Worm (Caenorhabditis elegans): Measurements from ENCODE around the gene F20D6.9.

F20D6.9 gene

DNA sequence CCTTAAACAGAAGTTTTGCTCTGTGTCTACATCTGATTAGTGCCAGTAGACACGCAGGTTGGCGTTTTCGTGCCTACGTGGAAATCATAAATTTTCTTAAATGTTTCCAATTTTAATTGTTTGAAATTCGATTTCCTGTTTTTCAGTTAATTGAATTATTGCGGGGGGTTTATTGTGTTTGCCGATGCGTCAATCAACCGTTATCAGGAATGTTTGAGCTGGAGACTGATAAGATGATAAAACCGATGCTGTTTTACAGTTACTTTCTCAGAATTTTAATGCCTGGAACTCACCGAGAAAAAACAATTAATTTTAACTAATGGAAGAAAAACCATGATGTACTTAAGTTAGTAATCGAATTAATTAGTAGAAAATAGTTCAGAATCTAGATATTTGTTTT is 39.9 kb upstream of the F20D6.9 start:
- TF ChIP-seq hmbx-1 (tag; optimal IDR thresholded peaks at IDR 0.05) (no peak), ceh-36 (tag; optimal IDR thresholded peaks at IDR 0.05) (no peak)

DNA sequence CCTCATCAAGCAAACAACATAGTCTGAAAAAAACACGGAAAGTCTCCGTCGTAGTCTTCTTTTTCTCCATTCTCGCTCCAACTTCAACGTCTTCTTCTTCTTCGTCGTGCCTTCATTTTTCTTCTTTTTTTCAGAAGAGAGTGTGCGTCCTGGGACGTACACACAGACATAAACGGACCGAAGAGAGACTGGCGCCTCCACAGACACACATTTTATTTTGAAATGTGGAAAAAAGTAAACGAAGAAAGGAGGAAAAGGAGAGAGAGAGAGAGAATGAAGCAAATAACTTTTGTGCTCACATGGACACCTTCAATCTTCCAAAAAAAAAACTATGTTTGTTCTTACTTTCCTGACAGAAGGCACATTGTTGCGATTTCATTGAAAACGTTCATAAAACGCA is 37.9 kb upstream of the F20D6.9 start:
- TF ChIP-seq F13C5.2 (tag; optimal IDR thresholded peaks at IDR 0.05) = no peak
- TF ChIP-seq tra-4 (tag; optimal IDR thresholded peaks at IDR 0.05) = no peak
- TF ChIP-seq ama-1 (optimal IDR thresholded peaks at IDR 0.05) = no peak
- no peak for TF ChIP-seq aly-1 (tag; optimal IDR thresholded peaks at IDR 0.05)
- TF ChIP-seq tbx-37 (GFP tag; conservative IDR thresholded peaks at IDR 0.05) = no peak
- TF ChIP-seq hmbx-1 (tag; optimal IDR thresholded peaks at IDR 0.05) = no peak

DNA sequence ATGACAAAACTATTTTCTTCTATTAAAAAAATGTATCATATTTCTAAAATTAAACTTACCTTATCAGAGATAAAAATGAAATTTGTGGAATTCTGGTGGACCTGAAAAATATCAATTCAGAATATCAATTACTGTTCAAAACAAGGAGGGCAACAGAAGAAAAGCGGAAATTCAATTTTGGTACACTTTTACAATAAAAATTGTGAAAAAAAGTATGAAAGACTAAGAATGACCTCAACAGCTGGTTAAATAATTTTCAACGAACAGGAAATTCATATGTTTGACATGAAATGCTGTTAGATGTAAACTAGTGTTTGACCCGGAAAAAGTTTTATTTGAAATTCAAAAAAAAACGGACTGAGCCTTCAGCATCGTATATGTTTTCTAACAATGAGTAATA is 36.6 kb upstream of the F20D6.9 start, which contains the start of gene K07C11.7:
TSS of gene K07C11.7 (minus strand) at position 101 of the 400 bp plus-strand sequence.
- TF ChIP-seq tbx-37 (GFP tag; conservative IDR thresholded peaks at IDR 0.05) (no peak), ceh-36 (tag; optimal IDR thresholded peaks at IDR 0.05) (no peak), scrt-1 (GFP tag; IDR thresholded peaks at IDR 0.05) (no peak), sea-1 (GFP tag; conservative IDR thresholded peaks at IDR 0.05) (no peak), tbx-11 (GFP tag; IDR thresholded peaks at IDR 0.05) (no peak), hmbx-1 (tag; optimal IDR thresholded peaks at IDR 0.05) (no peak), flt-1 (GFP tag; IDR thresholded peaks at IDR 0.05) (no peak), ceh-13 (GFP tag; optimal IDR thresholded peaks at IDR 0.05) (no peak), F13C5.2 (tag; optimal IDR thresholded peaks at IDR 0.05) (no peak), hmg-4 (GFP tag; optimal IDR thresholded peaks at IDR 0.05) (no peak), pes-1 (GFP tag; IDR thresholded peaks at IDR 0.05) (no peak)

DNA sequence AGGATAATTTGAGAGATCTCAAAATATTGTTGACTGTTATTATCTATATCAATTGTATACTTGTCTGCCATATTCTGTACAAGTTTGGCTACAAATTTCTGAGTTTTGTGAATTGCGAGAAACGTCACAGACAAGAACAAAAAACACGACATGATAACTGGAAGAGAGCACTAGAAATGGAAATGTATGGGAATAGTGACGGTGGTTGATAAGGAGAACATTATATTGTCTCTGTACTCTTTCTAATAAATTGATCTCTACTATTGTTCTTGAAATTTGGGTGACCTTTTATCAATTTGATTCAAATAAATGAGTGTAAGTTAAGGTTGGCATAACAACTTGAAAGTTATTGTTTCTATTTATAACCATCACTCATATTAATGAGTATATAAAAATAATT is 35.6 kb upstream of the F20D6.9 start:
- TF ChIP-seq ceh-13 (GFP tag; optimal IDR thresholded peaks at IDR 0.05) (no peak), pes-1 (GFP tag; IDR thresholded peaks at IDR 0.05) (no peak), tbx-37 (GFP tag; conservative IDR thresholded peaks at IDR 0.05) (no peak), scrt-1 (GFP tag; IDR thresholded peaks at IDR 0.05) (no peak), aly-1 (tag; optimal IDR thresholded peaks at IDR 0.05) (no peak), F13C5.2 (tag; optimal IDR thresholded peaks at IDR 0.05) (no peak), tra-4 (tag; optimal IDR thresholded peaks at IDR 0.05) (no peak), sea-1 (GFP tag; conservative IDR thresholded peaks at IDR 0.05) (no peak), ets-7 (tag; optimal IDR thresholded peaks at IDR 0.05) (no peak), ceh-36 (tag; optimal IDR thresholded peaks at IDR 0.05) (no peak), flt-1 (GFP tag; IDR thresholded peaks at IDR 0.05) (no peak), ama-1 (optimal IDR thresholded peaks at IDR 0.05) (no peak), hmg-4 (GFP tag; optimal IDR thresholded peaks at IDR 0.05) (no peak), hmbx-1 (tag; optimal IDR thresholded peaks at IDR 0.05) (no peak), hnd-1 (tag; optimal IDR thresholded peaks at IDR 0.05) (no peak), B0310.2 (tag; optimal IDR thresholded peaks at IDR 0.05) (no peak), tbx-11 (GFP tag; IDR thresholded peaks at IDR 0.05) (no peak)

DNA sequence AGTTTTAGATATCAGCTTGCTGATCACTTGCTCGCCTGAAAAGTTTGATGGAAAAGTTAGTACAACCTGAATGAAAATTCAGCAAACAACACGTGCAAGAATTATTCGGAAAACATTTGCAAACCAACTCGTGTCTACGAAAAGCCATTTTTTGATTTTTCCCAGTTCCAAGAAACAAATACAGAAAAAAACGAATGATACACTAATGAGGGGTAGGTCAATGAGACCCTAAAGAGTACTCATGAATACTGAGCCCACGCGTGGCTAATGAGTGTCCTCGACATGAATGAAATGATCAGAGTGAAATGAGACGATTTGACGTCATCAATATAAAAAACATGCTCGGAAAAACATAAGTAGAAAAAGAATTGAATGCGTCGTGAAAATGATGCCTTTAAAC is 34.7 kb upstream of the F20D6.9 start:
- TF ChIP-seq hmg-4 (GFP tag; optimal IDR thresholded peaks at IDR 0.05) (no peak), pes-1 (GFP tag; IDR thresholded peaks at IDR 0.05) (no peak), F13C5.2 (tag; optimal IDR thresholded peaks at IDR 0.05) (no peak), ceh-13 (GFP tag; optimal IDR thresholded peaks at IDR 0.05) (no peak), hnd-1 (tag; optimal IDR thresholded peaks at IDR 0.05) (no peak), aly-1 (tag; optimal IDR thresholded peaks at IDR 0.05) (no peak), tbx-11 (GFP tag; IDR thresholded peaks at IDR 0.05) (no peak), ama-1 (optimal IDR thresholded peaks at IDR 0.05) (no peak), tbx-37 (GFP tag; conservative IDR thresholded peaks at IDR 0.05) (no peak), hmbx-1 (tag; optimal IDR thresholded peaks at IDR 0.05) (no peak), tra-4 (tag; optimal IDR thresholded peaks at IDR 0.05) (no peak), sea-1 (GFP tag; conservative IDR thresholded peaks at IDR 0.05) (no peak), scrt-1 (GFP tag; IDR thresholded peaks at IDR 0.05) (no peak), ets-7 (tag; optimal IDR thresholded peaks at IDR 0.05) (no peak), ceh-36 (tag; optimal IDR thresholded peaks at IDR 0.05) (no peak), B0310.2 (tag; optimal IDR thresholded peaks at IDR 0.05) (no peak), flt-1 (GFP tag; IDR thresholded peaks at IDR 0.05) (no peak)

DNA sequence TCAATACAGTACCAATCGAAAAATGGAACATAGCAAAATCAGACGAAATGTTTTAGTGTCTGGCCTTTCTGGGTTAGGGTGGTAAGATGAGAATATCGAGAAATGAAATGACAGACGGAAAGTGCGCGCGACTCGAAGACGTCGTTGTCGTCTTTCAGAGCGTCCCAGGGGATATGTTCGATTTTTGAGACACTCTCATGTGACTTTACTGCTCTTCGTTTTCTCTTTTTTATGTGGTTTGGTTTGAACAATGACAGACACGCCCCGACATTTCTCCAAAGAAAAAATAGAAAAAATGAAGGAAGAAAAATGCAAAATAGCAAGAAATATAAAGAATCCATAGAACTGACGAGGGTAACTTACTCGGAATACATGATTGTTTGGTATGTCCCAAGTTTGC is 33.3 kb upstream of the F20D6.9 start:
- TF ChIP-seq scrt-1 (GFP tag; IDR thresholded peaks at IDR 0.05) (no peak), sea-1 (GFP tag; conservative IDR thresholded peaks at IDR 0.05) (no peak), pes-1 (GFP tag; IDR thresholded peaks at IDR 0.05) (no peak), tbx-11 (GFP tag; IDR thresholded peaks at IDR 0.05) (no peak), B0310.2 (tag; optimal IDR thresholded peaks at IDR 0.05) (no peak), hnd-1 (tag; optimal IDR thresholded peaks at IDR 0.05) (no peak), ceh-36 (tag; optimal IDR thresholded peaks at IDR 0.05) (no peak), ceh-13 (GFP tag; optimal IDR thresholded peaks at IDR 0.05) (no peak), tbx-37 (GFP tag; conservative IDR thresholded peaks at IDR 0.05) (no peak), hmbx-1 (tag; optimal IDR thresholded peaks at IDR 0.05) (no peak)

DNA sequence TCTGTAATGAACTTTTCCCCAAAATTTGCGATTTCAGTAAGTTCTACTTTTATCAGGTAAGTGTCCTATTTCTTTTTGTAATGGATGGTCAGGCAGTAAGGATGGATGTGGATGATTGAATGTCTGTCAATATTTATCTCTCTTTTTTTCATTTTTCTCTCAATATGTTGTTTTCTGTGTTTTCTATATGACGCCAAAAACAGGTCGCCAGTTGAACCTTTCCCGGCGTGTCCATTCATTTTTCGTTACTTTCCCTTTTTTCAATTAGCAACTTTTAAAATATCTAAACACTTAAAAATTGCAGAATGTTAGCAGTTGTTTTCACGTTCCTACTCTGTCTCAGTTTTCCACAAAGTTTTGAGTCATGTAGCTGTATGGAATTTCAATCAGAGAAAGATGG is 29.7 kb upstream of the F20D6.9 start, which contains the start of gene timp-1:
TSS of gene timp-1 (plus strand) at position 305 of the 400 bp plus-strand sequence.
- TF ChIP-seq aly-1 (tag; optimal IDR thresholded peaks at IDR 0.05) (no peak), pes-1 (GFP tag; IDR thresholded peaks at IDR 0.05) (no peak), tbx-37 (GFP tag; conservative IDR thresholded peaks at IDR 0.05) (no peak), ets-7 (tag; optimal IDR thresholded peaks at IDR 0.05) (no peak), sea-1 (GFP tag; conservative IDR thresholded peaks at IDR 0.05) (no peak), scrt-1 (GFP tag; IDR thresholded peaks at IDR 0.05) (no peak), ceh-36 (tag; optimal IDR thresholded peaks at IDR 0.05) (no peak), tra-4 (tag; optimal IDR thresholded peaks at IDR 0.05) (no peak)

DNA sequence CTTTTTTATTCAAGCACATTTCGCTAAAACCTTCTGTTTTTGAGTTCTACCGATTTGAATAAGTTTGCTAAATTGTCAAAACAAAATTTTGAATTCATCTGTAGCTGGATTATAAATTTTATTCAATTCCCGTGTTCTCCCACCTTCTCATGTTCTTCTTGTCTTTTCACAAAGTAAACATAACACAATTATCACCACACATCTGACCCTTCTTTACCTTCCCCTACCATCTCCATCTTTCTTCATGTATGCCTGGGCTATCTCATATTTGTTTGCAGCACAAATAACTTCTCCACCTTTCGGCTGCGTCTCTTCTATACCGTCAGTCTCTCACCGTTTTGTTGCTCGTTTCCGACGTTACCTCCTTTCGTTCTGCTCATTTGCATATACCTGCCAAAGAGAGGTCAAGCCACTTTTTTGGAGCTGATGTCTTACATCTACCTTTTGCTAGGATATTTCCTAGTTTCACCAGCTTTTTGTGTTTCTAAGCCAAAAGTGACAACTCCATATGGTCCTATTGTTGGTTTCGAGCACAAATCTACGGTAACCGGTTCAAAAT is 25.9 kb upstream of the F20D6.9 start, which contains the start of gene cest-17:
TSS of gene cest-17 (plus strand) at position 248 of the 559 bp plus-strand sequence.
- TF ChIP-seq tbx-11 (GFP tag; IDR thresholded peaks at IDR 0.05) (no peak), scrt-1 (GFP tag; IDR thresholded peaks at IDR 0.05) (no peak), pes-1 (GFP tag; IDR thresholded peaks at IDR 0.05) (no peak), hnd-1 (tag; optimal IDR thresholded peaks at IDR 0.05) (no peak), tra-4 (tag; optimal IDR thresholded peaks at IDR 0.05) (no peak), ceh-36 (tag; optimal IDR thresholded peaks at IDR 0.05) (no peak), B0310.2 (tag; optimal IDR thresholded peaks at IDR 0.05) (no peak), hmbx-1 (tag; optimal IDR thresholded peaks at IDR 0.05) (no peak), sea-1 (GFP tag; conservative IDR thresholded peaks at IDR 0.05) (no peak), ets-7 (tag; optimal IDR thresholded peaks at IDR 0.05) (no peak), tbx-37 (GFP tag; conservative IDR thresholded peaks at IDR 0.05) (no peak), F13C5.2 (tag; optimal IDR thresholded peaks at IDR 0.05) (no peak), aly-1 (tag; optimal IDR thresholded peaks at IDR 0.05) (no peak), ama-1 (optimal IDR thresholded peaks at IDR 0.05) (no peak)
